Worm (Caenorhabditis elegans) whole organism, L4 larva: ENCODE data around the gene T09F5.1.

Experiments used
- aly-2 ChIP-seq: sonication (generic microtip); optimal IDR thresholded peaks from 2 replicates; lab custom pipeline; 2018; ENCODE audit warnings: missing biosample characterization, missing genetic modification characterization
- ceh-20 ChIP-seq: fragments of 200-800 bp; sonication (Bioruptor generic); IDR thresholded peaks from 2 replicates; pipeline ENCODE4 v1.3.6; 2022; ENCODE audit warnings: missing genetic modification reagents, missing genetic modification characterization, missing compliant biosample characterization
- ceh-62 ChIP-seq: sonication (generic microtip); optimal IDR thresholded peaks from 2 replicates; lab custom pipeline; 2017; ENCODE audit warnings: missing biosample characterization, missing genetic modification characterization
- dpl-1 ChIP-seq: fragments of 150-350 bp; optimal IDR thresholded peaks from 2 replicates; lab custom pipeline; 2014; ENCODE audit warnings: missing biosample characterization, missing genetic modification reagents, missing genetic modification characterization
- lsy-2 ChIP-seq, 2 experiments: fragments of 150-350 bp in 1 of 2; sonication (generic microtip) in 1 of 2; optimal IDR thresholded peaks; 2 replicates each; lab custom pipeline; 2014 to 2017; ENCODE audit warnings: missing biosample characterization in 2 of 2, missing genetic modification characterization in 2 of 2
- mdl-1 ChIP-seq, 2 experiments: fragments of 150-350 bp in 1 of 2; sonication (generic microtip) in 1 of 2; optimal IDR thresholded peaks; 2 replicates each; lab custom pipeline; 2014 to 2017; ENCODE audit warnings: missing biosample characterization in 2 of 2, missing genetic modification characterization in 2 of 2
- nhr-237 ChIP-seq: sonication (generic microtip); optimal IDR thresholded peaks from 2 replicates; lab custom pipeline; 2017; ENCODE audit warnings: missing biosample characterization, missing genetic modification characterization
- nhr-6 ChIP-seq: fragments of 150-350 bp; optimal IDR thresholded peaks from 2 replicates; lab custom pipeline; 2014; ENCODE audit warnings: missing biosample characterization, missing genetic modification characterization
- nhr-76 ChIP-seq: fragments of 150-350 bp; optimal IDR thresholded peaks from 2 replicates; lab custom pipeline; 2014; ENCODE audit warnings: missing biosample characterization, missing genetic modification characterization
- pha-4 ChIP-seq, 2 experiments: fragments of 150-350 bp in 1 of 2; fragments of 200-800 bp in 1 of 2; sonication (Bioruptor generic) in 1 of 2; IDR thresholded peaks in 1 of 2; optimal IDR thresholded peaks in 1 of 2; 2 replicates each; pipeline versions ENCODE4 v1.3.6 to Lab custom; 2014 to 2022; ENCODE audit warnings: missing genetic modification characterization in 2 of 2, missing genetic modification reagents in 2 of 2, missing biosample characterization in 1 of 2, missing compliant biosample characterization in 1 of 2
- unc-130 ChIP-seq: sonication (generic microtip); optimal IDR thresholded peaks from 2 replicates; lab custom pipeline; 2016; ENCODE audit warnings: missing genetic modification reagents, missing genetic modification characterization, missing compliant biosample characterization
- ztf-11 ChIP-seq: fragments of 150-350 bp; optimal IDR thresholded peaks from 2 replicates; lab custom pipeline; 2014; ENCODE audit warnings: missing biosample characterization, missing genetic modification characterization

- no peak for TF ChIP-seq ztf-11 (tag; lab: Kevin White, UChicago)
- no peak for TF ChIP-seq lsy-2 (tag; optimal IDR thresholded peaks at IDR 0.05; lab: Kevin White, UChicago)
- no peak for TF ChIP-seq dpl-1 (GFP tag; lab: Kevin White, UChicago)
- no peak for TF ChIP-seq nhr-6
- TF ChIP-seq ceh-20 (GFP tag; lab: Robert Waterston, UW) = no peak
- no peak for TF ChIP-seq mdl-1 (tag; optimal IDR thresholded peaks at IDR 0.05; lab: Kevin White, UChicago)
- TF ChIP-seq aly-2 (tag; lab: Kevin White, UChicago) = no peak
- TF ChIP-seq nhr-76 (tag; lab: Kevin White, UChicago) = no peak
- no peak for TF ChIP-seq ceh-62 (tag; lab: Kevin White, UChicago)
- no peak for TF ChIP-seq pha-4 (GFP tag; IDR thresholded peaks at IDR 0.05; lab: Robert Waterston, UW)
- no peak for TF ChIP-seq pha-4 (tag; optimal IDR thresholded peaks at IDR 0.05; lab: Kevin White, UChicago)
- no peak for TF ChIP-seq nhr-237 (tag; lab: Kevin White, UChicago)
- TF ChIP-seq unc-130 (GFP tag; lab: Kevin White, UChicago) = no peak
These were observed 49.5 kb upstream of the T09F5.1 start, which contains the start of gene C01G10.1 for ce11 chrV:15099447-15099846.
